Fruit fly (Drosophila melanogaster) whole organism, adult: ENCODE data around the gene Bin1.

Source experiments
- CG11617 ChIP-seq: fragments of 200-800 bp; sonication (Bioruptor generic); optimal IDR thresholded peaks from 2 replicates; lab custom pipeline; 2017; ENCODE audit warnings: mild to moderate bottlenecking, missing biosample characterization, missing genetic modification reagents, missing genetic modification characterization
- CG12768 ChIP-seq: fragments of 200-800 bp; sonication (Bioruptor generic); optimal IDR thresholded peaks from 2 replicates; lab custom pipeline; 2017; ENCODE audit warnings: missing biosample characterization, missing genetic modification characterization, mild to moderate bottlenecking, moderate library complexity, missing genetic modification reagents
- CG14711 ChIP-seq: fragments of 200-800 bp; sonication (Bioruptor generic); optimal IDR thresholded peaks from 2 replicates; lab custom pipeline; 2018; ENCODE audit warnings: missing biosample characterization, mild to moderate bottlenecking, missing genetic modification characterization, moderate library complexity
- CG1620 ChIP-seq: fragments of 200-800 bp; sonication (Bioruptor generic); optimal IDR thresholded peaks from 2 replicates; lab custom pipeline; 2016; ENCODE audit warnings: missing biosample characterization, missing genetic modification characterization
- CG33017 ChIP-seq: fragments of 200-800 bp; sonication (Bioruptor generic); optimal IDR thresholded peaks from 2 replicates; lab custom pipeline; 2018; ENCODE audit warnings: missing biosample characterization, mild to moderate bottlenecking, missing genetic modification characterization, moderate library complexity
- CG5204 ChIP-seq: fragments of 200-800 bp; sonication (Bioruptor generic); optimal IDR thresholded peaks from 2 replicates; lab custom pipeline; 2016; ENCODE audit warnings: missing biosample characterization, missing genetic modification characterization
- CG7045 ChIP-seq: fragments of 200-800 bp; sonication (Bioruptor generic); optimal IDR thresholded peaks from 2 replicates; lab custom pipeline; 2017; ENCODE audit warnings: missing biosample characterization, mild to moderate bottlenecking, missing genetic modification characterization
- CG7101 ChIP-seq: fragments of 200-800 bp; sonication (Bioruptor generic); optimal IDR thresholded peaks from 2 replicates; lab custom pipeline; 2018; ENCODE audit warnings: missing biosample characterization, mild to moderate bottlenecking, missing genetic modification characterization, moderate library complexity
- Clk ChIP-seq: fragments of 200-800 bp; sonication (Bioruptor generic); optimal IDR thresholded peaks from 2 replicates; lab custom pipeline; 2017; ENCODE audit warnings: missing biosample characterization, missing genetic modification characterization
- Crg-1 ChIP-seq: fragments of 200-800 bp; sonication (Bioruptor generic); optimal IDR thresholded peaks from 2 replicates; lab custom pipeline; 2016; ENCODE audit warnings: missing biosample characterization, missing genetic modification characterization
- Hr96 ChIP-seq: fragments of 200-800 bp; sonication (Bioruptor generic); optimal IDR thresholded peaks from 2 replicates; lab custom pipeline; 2016; ENCODE audit warnings: missing biosample characterization, missing genetic modification characterization
- Mnt ChIP-seq: fragments of 200-800 bp; sonication (Bioruptor generic); optimal IDR thresholded peaks from 2 replicates; lab custom pipeline; 2016; ENCODE audit warnings: missing biosample characterization, mild to moderate bottlenecking, missing genetic modification characterization
- bab1 ChIP-seq: fragments of 200-800 bp; sonication (Bioruptor generic); optimal IDR thresholded peaks from 3 replicates; lab custom pipeline; 2019; ENCODE audit warnings: missing biosample characterization, mild to moderate bottlenecking, missing genetic modification characterization, moderate library complexity
- cic ChIP-seq: fragments of 200-800 bp; sonication (Bioruptor generic); optimal IDR thresholded peaks from 2 replicates; lab custom pipeline; 2017; ENCODE audit warnings: missing biosample characterization, mild to moderate bottlenecking, missing genetic modification characterization, moderate library complexity
- cnc ChIP-seq, 2 experiments: fragments of >200 bp; optimal IDR thresholded peaks; 2 replicates each; lab custom pipeline; 2017
- kay ChIP-seq: fragments of 200-800 bp; sonication (Bioruptor generic); peaks from one replicate; lab custom pipeline; 2016; ENCODE audit warnings: missing biosample characterization, missing genetic modification characterization, borderline replicate concordance
- ovo ChIP-seq: fragments of 200-800 bp; sonication (Bioruptor generic); optimal IDR thresholded peaks from 2 replicates; lab custom pipeline; 2016; ENCODE audit warnings: missing biosample characterization, missing genetic modification characterization
- pad ChIP-seq: fragments of 200-800 bp; sonication (Bioruptor generic); optimal IDR thresholded peaks from 3 replicates; lab custom pipeline; 2017; ENCODE audit warnings: missing biosample characterization, missing genetic modification characterization, mild to moderate bottlenecking, moderate library complexity, missing genetic modification reagents
- tj ChIP-seq: fragments of 200-800 bp; sonication (Bioruptor generic); optimal IDR thresholded peaks from 3 replicates; lab custom pipeline; 2017; ENCODE audit warnings: missing biosample characterization, mild to moderate bottlenecking, missing genetic modification characterization, moderate library complexity
- toe ChIP-seq: fragments of 200-800 bp; sonication (Bioruptor generic); optimal IDR thresholded peaks from 2 replicates; lab custom pipeline; 2016; ENCODE audit warnings: missing biosample characterization, missing genetic modification characterization

Gene Bin1

DNA sequence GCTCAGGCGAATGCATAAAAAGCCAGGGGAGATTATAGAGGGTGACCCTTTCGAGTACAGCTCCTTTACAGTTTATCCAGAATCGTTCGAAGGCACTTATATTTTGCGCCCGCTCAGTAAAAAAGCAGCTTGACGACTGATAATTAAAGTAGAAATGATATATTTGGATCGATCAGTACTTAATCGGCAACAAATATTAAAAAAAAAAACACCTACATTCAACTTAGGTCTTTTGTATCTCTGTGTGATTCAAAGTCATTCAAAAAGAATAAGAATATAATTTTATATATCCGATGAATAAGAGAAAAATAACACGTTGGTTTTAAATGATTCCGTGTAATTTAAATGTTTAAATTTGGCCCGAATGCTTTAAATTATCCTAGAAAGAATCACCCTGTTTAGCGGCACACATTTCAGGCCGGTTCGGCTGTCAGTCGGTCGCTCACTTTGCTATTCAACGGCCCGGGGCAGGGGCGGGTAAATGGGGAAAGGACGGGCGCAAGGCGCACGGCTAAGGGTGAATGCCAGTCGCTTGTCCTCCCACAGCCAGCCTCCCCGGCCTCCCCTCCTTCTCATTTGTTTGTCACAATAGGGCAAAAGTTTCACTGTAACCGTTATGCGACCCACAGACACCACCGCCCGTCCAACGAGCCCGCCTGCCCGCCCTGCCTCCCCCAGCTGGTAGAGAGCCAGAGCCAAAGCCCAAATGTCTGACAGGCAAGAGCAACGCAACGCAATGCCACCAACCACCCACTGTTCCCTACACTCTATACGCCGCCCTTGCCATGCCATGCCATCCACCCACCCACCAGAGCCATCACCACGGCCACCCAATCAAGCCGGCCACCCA, 23.7 kb upstream of the Bin1 start:
- TF ChIP-seq tj (GFP tag; lab: Kevin White, UChicago) (no peak), CG11617 (peak; percentile 14), CG14711 (peak; percentile 22), CG12768 (GFP tag; lab: Kevin White, UChicago) (peak; percentile 67), CG7045 (GFP tag; lab: Kevin White, UChicago) (peak; percentile 35), kay (GFP tag; lab: Kevin White, UChicago) (no peak), Clk (peak; percentile 15), toe (peak; percentile 22), bab1 (GFP tag; lab: Kevin White, UChicago) (no peak), CG5204 (peak; percentile 28)

dm6 chr3R:16211883-16212540, 22.6 kb upstream of the Bin1 start:
- TF ChIP-seq cic (no peak), pad (GFP tag; lab: Kevin White, UChicago) (no peak), toe (no peak), bab1 (GFP tag; lab: Kevin White, UChicago) (no peak), CG11617 (no peak), ovo (GFP tag; lab: Kevin White, UChicago) (no peak), Crg-1 (GFP tag; lab: Kevin White, UChicago) (no peak), CG5204 (no peak), CG14711 (no peak), CG1620 (GFP tag; lab: Kevin White, UChicago) (no peak), Mnt (GFP tag; lab: Kevin White, UChicago) (no peak), CG12768 (GFP tag; lab: Kevin White, UChicago) (no peak), CG7101 (tag; lab: Kevin White, UChicago) (no peak), cnc (optimal IDR thresholded peaks at IDR 0.05; lab: Kevin White, UChicago) (no peak)

DNA sequence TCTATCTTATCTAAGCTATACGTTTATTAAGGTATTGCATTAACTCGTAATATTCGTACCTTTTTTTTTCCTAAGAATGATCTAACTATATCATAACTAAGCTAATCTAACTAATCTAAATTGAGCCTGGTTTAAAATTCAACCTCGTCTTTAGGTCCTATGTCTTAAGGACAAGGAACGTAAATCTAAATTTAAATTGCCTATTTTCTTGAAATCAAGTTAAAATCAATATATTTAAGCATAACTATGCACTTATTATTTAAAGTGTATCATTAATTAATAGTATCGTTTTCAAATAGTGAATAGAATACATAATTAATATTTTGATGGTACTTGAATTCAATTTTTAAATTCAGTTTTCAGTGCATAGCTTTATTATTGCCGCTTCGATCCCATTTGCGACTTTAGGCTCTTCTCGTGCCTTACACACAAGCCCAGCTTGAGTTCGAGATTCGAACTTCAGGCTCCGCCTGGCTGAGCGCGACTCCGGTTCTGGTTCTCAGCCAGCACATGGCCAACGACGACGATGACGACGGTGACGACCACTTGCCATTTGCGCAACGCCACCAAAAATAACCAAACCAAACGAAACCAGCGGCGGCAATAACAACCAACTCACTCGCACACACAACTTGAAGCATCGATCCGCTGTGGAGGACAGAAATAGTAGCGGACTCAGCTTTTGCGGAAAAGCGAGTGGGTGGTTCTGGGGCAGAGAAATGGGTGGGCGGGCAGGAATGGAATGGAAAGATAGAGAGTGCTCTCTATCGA, 21.6 kb upstream of the Bin1 start:
- TF ChIP-seq cnc (optimal IDR thresholded peaks at IDR 0.05; lab: Kevin White, UChicago) = no peak
- no peak for TF ChIP-seq pad (GFP tag; lab: Kevin White, UChicago)
- no peak for TF ChIP-seq Hr96 (GFP tag; lab: Kevin White, UChicago)
- peak; percentile 57 for TF ChIP-seq tj (GFP tag; lab: Kevin White, UChicago)
- TF ChIP-seq kay (GFP tag; lab: Kevin White, UChicago) = no peak
- no peak for TF ChIP-seq CG7101 (tag; lab: Kevin White, UChicago)
- TF ChIP-seq toe = no peak

DNA sequence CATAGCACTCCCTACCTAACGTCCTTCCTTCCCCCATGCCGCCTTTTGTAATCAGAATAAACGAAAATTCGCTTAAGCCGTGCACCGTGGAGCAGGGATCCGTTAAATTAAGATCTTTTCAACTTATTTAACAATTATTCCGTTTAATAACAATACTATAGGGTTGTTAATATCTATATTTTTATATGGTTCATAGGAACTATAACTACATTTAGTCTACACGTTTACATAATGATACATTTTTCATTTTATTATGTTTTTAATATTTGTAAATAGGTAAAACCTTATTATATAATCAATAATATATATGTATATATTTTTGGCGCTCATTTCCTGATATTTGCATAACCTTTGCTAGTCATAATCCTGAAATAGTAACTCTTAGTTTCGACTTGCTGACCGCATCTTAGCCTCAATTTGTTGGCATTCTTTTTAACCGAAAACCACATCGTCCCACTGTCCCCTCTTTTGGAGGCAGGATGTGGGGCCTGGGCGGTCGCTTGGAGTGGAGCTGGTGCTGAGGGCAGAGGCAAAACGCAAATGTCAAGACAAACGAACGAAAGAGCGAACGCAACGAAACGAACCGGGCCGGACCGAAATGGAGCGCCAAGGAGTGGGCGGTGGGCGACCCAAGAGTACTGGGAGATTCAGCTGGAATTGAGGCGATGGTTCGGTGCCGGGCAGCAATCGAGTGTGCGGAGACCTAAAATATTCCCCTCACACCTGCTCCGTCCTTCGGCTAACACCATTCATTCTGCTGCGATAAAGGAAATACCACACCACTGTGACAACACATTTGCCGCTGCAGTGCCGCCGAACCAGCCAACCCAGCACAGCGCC, 20.6 kb upstream of the Bin1 start:
- no peak for TF ChIP-seq CG1620 (GFP tag; lab: Kevin White, UChicago)
- no peak for TF ChIP-seq Hr96 (GFP tag; lab: Kevin White, UChicago)
- TF ChIP-seq Clk = no peak
- no peak for TF ChIP-seq ovo (GFP tag; lab: Kevin White, UChicago)
- no peak for TF ChIP-seq Crg-1 (GFP tag; lab: Kevin White, UChicago)
- TF ChIP-seq pad (GFP tag; lab: Kevin White, UChicago) = no peak
- TF ChIP-seq CG7045 (GFP tag; lab: Kevin White, UChicago) = no peak
- no peak for TF ChIP-seq cic
- TF ChIP-seq toe = no peak
- TF ChIP-seq CG11617 = no peak
- no peak for TF ChIP-seq Mnt (GFP tag; lab: Kevin White, UChicago)
- TF ChIP-seq CG14711 = no peak
- no peak for TF ChIP-seq CG5204
- TF ChIP-seq CG12768 (GFP tag; lab: Kevin White, UChicago) = no peak
- TF ChIP-seq cnc (optimal IDR thresholded peaks at IDR 0.05; lab: Kevin White, UChicago) = no peak
- no peak for TF ChIP-seq CG33017 (tag; lab: Kevin White, UChicago)
- TF ChIP-seq CG7101 (tag; lab: Kevin White, UChicago) = no peak
- TF ChIP-seq tj (GFP tag; lab: Kevin White, UChicago) = no peak

- TF ChIP-seq CG14711 (no peak), CG33017 (tag; lab: Kevin White, UChicago) (no peak), bab1 (GFP tag; lab: Kevin White, UChicago) (no peak), tj (GFP tag; lab: Kevin White, UChicago) (no peak), Mnt (GFP tag; lab: Kevin White, UChicago) (no peak), CG12768 (GFP tag; lab: Kevin White, UChicago) (no peak), toe (no peak), cnc (optimal IDR thresholded peaks at IDR 0.05; lab: Kevin White, UChicago) (no peak), CG7045 (GFP tag; lab: Kevin White, UChicago) (no peak), CG11617 (no peak), Clk (no peak), Hr96 (GFP tag; lab: Kevin White, UChicago) (no peak), kay (GFP tag; lab: Kevin White, UChicago) (no peak), CG5204 (no peak), cic (no peak), ovo (GFP tag; lab: Kevin White, UChicago) (no peak), pad (GFP tag; lab: Kevin White, UChicago) (no peak), Crg-1 (GFP tag; lab: Kevin White, UChicago) (no peak)
Measured at dm6 chr3R:16208924-16209713, 19.8 kb upstream of the Bin1 start.
